Worm (Caenorhabditis elegans): ENCODE measurements around the gene F41B4.1.

The F41B4.1 gene

DNA sequence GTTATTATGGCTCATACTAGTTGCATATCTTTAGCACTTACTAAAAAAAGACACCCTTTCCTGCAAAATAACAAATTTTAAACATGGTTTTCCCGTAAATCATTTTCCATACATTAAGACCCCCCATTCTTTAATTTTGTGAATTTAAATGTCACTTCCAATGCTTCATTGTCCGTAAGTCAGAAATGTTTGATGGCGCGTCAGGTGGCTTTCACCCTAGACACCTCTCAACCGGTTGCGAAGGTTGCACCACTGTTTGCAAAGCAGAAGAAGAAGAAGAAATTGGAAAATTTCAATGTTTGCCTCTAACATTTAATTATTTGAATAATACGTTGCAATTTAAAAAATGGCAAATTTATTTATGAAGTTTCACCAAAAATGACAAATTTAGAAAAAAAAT lies 24.1 kb downstream of the F41B4.1 start:
- TF ChIP-seq unc-55 (GFP tag; optimal IDR thresholded peaks at IDR 0.05): peak; percentile 61
- TF ChIP-seq elt-4 (tag; optimal IDR thresholded peaks at IDR 0.05): no peak

DNA sequence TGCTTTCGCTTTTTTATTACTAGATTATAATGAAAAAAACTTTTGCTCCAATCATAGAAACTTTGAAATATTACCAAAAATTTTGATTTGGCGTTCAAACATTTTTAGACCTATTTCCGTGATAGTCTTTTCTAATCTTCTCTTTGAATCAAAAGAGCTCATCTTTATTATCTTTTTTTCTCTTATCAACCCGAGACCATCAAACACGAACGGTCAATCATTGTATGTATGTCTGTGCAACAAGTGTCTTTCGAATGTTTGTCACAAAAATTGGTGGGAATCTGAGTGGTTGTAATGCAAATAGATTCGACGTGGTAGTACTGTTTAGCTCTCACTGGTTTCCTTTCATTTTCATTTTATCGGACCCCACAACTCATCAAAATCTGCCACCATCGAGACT lies 25.9 kb downstream of the F41B4.1 start, which contains the start of gene M03A8.3:
M03A8.3 (plus strand) TSS at position 278 of the 400 bp plus-strand sequence.
- peak; percentile 64 for TF ChIP-seq elt-2 (tag; optimal IDR thresholded peaks at IDR 0.05)
- no peak for TF ChIP-seq pax-1 (tag; optimal IDR thresholded peaks at IDR 0.05)

DNA sequence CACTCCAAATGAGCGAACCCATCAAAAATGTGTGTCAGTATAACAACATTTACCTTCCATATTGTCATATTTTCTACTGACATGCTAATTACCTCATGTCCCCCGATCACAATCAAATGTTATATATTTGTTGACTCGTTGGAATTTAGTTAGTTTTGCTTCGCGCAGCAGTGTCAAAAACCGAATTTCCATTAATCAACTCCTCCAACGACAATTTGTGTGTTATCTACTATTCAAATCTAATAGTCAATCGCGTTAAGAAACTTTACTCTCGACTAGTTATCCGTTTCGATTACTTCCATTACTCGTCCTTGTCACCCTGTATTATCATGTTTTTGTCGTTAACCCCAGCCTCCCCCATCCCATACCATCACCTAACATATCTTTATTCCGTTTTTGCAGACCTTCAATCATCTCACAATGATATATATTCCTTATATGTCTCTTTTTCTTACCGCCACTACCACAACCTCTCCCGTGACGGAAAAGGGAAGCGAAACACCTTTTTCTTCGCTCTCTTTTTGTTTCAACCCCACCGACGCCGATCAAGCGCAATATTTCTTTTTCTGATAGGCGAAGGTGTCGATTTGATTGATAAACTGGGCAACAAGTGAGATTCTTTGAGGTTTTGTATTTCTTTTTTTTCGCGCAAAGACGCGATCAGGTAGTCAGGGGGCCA lies 29.7 kb downstream of the F41B4.1 start:
- TF ChIP-seq fax-1 (tag; optimal IDR thresholded peaks at IDR 0.05) (no peak), ztf-16 (tag; optimal IDR thresholded peaks at IDR 0.05) (no peak), tbx-7 (tag; optimal IDR thresholded peaks at IDR 0.05) (no peak), pag-3 (tag; optimal IDR thresholded peaks at IDR 0.05; ENCODE audit: borderline replicate concordance) (no peak), hlh-13 (GFP tag; optimal IDR thresholded peaks at IDR 0.05) (no peak)

DNA sequence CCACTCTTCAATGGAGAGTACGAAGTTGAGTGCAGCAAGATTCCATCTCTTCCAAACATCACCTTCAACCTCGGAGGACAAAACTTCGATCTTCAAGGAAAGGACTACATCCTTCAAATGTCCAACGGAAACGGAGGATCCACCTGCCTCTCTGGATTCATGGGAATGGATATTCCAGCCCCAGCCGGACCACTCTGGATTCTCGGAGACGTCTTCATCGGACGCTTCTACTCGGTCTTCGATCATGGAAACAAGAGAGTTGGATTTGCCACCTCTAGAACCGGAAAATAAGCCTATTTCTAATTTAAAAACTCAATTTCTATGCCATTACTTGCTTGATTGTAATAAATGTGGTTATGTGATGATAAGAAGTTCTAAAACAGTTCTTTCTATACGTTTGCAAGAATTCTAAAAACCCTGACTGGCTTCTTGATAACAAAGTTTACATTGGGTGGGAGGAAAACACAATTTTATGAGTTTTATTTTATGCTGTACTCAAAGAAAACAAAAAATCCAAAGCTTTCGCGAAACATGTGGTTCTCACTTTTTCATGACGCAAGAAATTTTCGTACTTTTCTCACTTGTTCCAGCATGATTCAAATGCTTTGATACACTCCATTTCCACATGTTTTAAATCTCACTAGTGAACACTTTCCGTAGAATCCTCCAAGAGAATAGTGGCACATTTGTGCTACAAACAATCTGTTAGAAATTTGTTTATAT lies 33.2 kb downstream of the F41B4.1 start:
- TF ChIP-seq ceh-31 (tag; optimal IDR thresholded peaks at IDR 0.05) (no peak), sox-4 (tag; optimal IDR thresholded peaks at IDR 0.05) (no peak), sdc-2 (tag; optimal IDR thresholded peaks at IDR 0.05) (no peak), ceh-30 (tag; optimal IDR thresholded peaks at IDR 0.05) (no peak), unc-42 (tag; optimal IDR thresholded peaks at IDR 0.05) (no peak), odd-2 (tag; optimal IDR thresholded peaks at IDR 0.05) (no peak), ceh-34 (tag; optimal IDR thresholded peaks at IDR 0.05) (no peak)

DNA sequence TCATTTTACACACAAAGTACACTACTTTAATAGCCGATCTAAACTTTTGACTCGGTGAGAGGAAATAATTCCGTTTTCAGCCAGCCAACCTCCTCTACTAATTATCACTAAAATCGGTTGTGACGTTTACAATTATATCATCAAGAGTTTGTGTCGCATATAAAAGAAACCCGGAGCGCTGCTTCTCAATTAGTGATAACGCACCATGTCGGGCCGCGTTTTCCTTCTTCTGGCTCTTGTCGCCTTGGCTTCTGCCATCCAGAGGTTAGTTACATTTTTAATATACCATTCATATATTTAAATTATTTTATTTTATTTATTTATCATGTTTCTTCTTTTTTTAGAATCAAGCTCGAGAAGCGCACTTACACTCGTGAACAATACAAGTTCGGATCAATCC lies 34.7 kb downstream of the F41B4.1 start, which contains the start of gene asp-3:
asp-3 (plus strand) TSS at position 79 of the 400 bp plus-strand sequence.
- TF ChIP-seq elt-2 (tag; optimal IDR thresholded peaks at IDR 0.05): peak; percentile 34
- TF ChIP-seq ceh-24 (tag; optimal IDR thresholded peaks at IDR 0.05): no peak

DNA sequence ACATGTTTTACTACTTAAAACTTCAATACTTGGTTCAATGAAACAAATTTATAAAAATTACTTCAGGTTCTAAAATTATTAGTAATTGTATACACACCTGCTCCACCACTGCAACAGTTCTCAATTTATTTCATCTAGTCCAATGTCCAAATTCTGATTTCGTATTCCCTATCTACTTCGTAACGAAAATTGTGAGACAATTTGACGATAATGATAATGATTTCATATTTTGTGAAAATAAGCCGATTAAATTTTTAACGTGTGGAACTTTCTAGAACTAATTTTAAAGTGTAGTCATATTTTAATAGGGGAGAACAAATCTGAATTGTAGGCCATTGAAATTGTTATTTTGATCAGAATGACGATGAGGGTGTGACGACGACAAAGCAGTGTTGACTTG lies 35.2 kb downstream of the F41B4.1 start:
- TF ChIP-seq ahr-1 (tag; optimal IDR thresholded peaks at IDR 0.05) (no peak), odd-2 (tag; optimal IDR thresholded peaks at IDR 0.05) (no peak)

DNA sequence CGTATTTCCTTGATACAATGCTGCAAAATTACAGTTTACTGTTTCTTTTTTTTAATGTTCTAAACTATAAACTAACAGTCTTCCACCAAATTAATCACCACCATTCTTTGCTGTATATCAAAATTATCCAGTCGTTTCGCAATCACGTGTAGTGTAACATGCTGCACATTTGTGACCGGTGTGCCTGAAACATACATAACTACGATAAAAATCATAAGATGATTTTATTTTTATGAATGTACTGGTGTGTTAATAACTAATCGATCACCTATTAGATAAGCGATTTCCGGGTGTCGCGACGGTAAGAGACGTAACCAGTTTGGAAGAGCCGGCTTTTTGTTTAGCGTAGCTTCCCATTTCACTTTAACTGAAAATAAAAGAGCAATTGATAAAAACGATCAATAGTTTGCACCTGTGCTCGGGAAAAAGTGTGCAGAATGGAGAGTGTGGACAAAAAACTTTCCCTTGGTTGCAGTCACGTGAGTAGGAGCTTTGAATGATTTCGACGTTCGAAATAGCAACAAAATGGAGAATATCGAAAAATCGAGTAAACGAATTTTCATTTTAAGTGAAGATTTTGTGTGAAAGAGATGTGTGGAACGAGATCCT lies 36.6 kb downstream of the F41B4.1 start, which contains the start of gene sgca-1:
sgca-1 (minus strand) TSS at position 584 of the 609 bp plus-strand sequence.
- TF ChIP-seq nhr-232 (tag; optimal IDR thresholded peaks at IDR 0.05): no peak
- TF ChIP-seq pha-2 (tag; optimal IDR thresholded peaks at IDR 0.05): no peak
- peak; percentile 18 for TF ChIP-seq hlh-30 (tag; optimal IDR thresholded peaks at IDR 0.05; ENCODE audit: insufficient read depth)
- peak; percentile 15 for TF ChIP-seq elt-2 (tag; optimal IDR thresholded peaks at IDR 0.05)

DNA sequence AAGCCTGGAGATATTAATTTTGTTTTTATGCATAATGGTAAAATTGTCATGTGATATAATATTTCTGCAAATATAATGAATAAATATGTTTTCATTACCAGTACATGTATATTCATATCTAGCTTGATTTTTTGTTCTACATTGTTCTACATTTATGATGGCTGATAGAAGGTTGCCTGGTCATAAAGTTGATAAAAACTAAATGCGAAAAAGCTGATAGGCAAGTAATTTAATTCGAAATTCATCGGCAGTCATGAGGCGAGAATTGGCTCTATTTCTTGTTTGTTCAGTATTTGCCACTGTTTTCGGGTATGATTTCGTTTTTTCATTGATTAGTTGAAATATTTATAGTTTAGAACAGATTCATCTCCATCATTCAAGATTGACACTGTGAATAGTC lies 41.5 kb downstream of the F41B4.1 start, which contains the start of gene bgal-2:
bgal-2 (plus strand) TSS at position 231 of the 400 bp plus-strand sequence.
- no peak for TF ChIP-seq unc-42 (tag; optimal IDR thresholded peaks at IDR 0.05)
- no peak for TF ChIP-seq ceh-34 (tag; optimal IDR thresholded peaks at IDR 0.05)
- TF ChIP-seq pha-2 (tag; optimal IDR thresholded peaks at IDR 0.05): no peak
- TF ChIP-seq fax-1 (tag; optimal IDR thresholded peaks at IDR 0.05): no peak
- TF ChIP-seq ceh-19 (GFP tag; optimal IDR thresholded peaks at IDR 0.05): no peak
- no peak for TF ChIP-seq unc-3 (GFP tag; conservative IDR thresholded peaks at IDR 0.05)
- no peak for TF ChIP-seq unc-3 (tag; optimal IDR thresholded peaks at IDR 0.05)
- no peak for TF ChIP-seq npax-4 (tag; optimal IDR thresholded peaks at IDR 0.05)
- no peak for TF ChIP-seq tbx-2 (tag; optimal IDR thresholded peaks at IDR 0.05)

Measured in whole organism, late embryonic.